Worm (Caenorhabditis elegans) whole organism, L1 larva: ENCODE results near the gene nlp-69.

Source experiments
- C04F5.9 ChIP-seq: sonication (generic microtip); optimal IDR thresholded peaks from 2 replicates; lab custom pipeline; 2016; ENCODE audit warnings: missing genetic modification characterization, missing compliant biosample characterization
- C34B4.2 ChIP-seq: sonication (generic microtip); optimal IDR thresholded peaks from 2 replicates; lab custom pipeline; 2017; ENCODE audit warnings: mild to moderate bottlenecking, missing genetic modification characterization, missing compliant biosample characterization
- Y116A8C.19 ChIP-seq: sonication (generic microtip); optimal IDR thresholded peaks from 2 replicates; lab custom pipeline; 2016; ENCODE audit warnings: missing compliant biosample characterization, missing genetic modification characterization, borderline replicate concordance
- aly-2 ChIP-seq: fragments of 150-350 bp; optimal IDR thresholded peaks from 2 replicates; lab custom pipeline; 2014; ENCODE audit warnings: missing biosample characterization, missing genetic modification characterization
- ceh-63 ChIP-seq: fragments of 200-800 bp; sonication (Bioruptor generic); optimal IDR thresholded peaks from 2 replicates; lab custom pipeline; 2018; ENCODE audit warnings: mild to moderate bottlenecking, missing genetic modification characterization, missing compliant biosample characterization
- ceh-8 ChIP-seq: fragments of 200-800 bp; sonication (Bioruptor generic); optimal IDR thresholded peaks from 2 replicates; lab custom pipeline; 2018; ENCODE audit warnings: mild to moderate bottlenecking, missing genetic modification characterization, moderate library complexity, missing compliant biosample characterization
- ceh-88 ChIP-seq: fragments of 200-800 bp; sonication (Bioruptor generic); IDR thresholded peaks from 2 replicates; pipeline ENCODE4 v1.3.6; 2022; ENCODE audit warnings: missing genetic modification characterization, missing compliant biosample characterization
- efl-1 ChIP-seq, 4 experiments: fragments of 150-350 bp; optimal IDR thresholded peaks in 3 of 4; peaks in 1 of 4; 1 replicate in 1 of 4; 2 replicates in 3 of 4; lab custom pipeline; 2014; ENCODE audit warnings: missing biosample characterization in 2 of 4, missing genetic modification characterization in 2 of 4, missing genetic modification reagents in 2 of 4
- egl-27 ChIP-seq, 2 experiments: fragments of 150-350 bp in 1 of 2; sonication (generic microtip); optimal IDR thresholded peaks; 3 replicates each; lab custom pipeline; 2017 to 2018; ENCODE audit warnings: missing biosample characterization in 2 of 2, missing genetic modification characterization in 2 of 2, missing genetic modification reagents in 2 of 2
- elt-2 ChIP-seq: sonication (generic microtip); optimal IDR thresholded peaks from 2 replicates; lab custom pipeline; 2016; ENCODE audit warnings: missing genetic modification characterization, mild to moderate bottlenecking, inconsistent platforms, missing compliant biosample characterization, missing genetic modification reagents
- fkh-10 ChIP-seq: sonication (generic microtip); optimal IDR thresholded peaks from 2 replicates; lab custom pipeline; 2017; ENCODE audit warnings: missing biosample characterization, missing genetic modification reagents, missing genetic modification characterization
- fkh-4 ChIP-seq: sonication (generic microtip); optimal IDR thresholded peaks from 2 replicates; lab custom pipeline; 2016; ENCODE audit warnings: missing compliant biosample characterization, missing genetic modification characterization, borderline replicate concordance
- lin-15B ChIP-seq: fragments of 150-350 bp; sonication (generic microtip); optimal IDR thresholded peaks from 3 replicates; lab custom pipeline; 2014; ENCODE audit warnings: missing biosample characterization, missing genetic modification characterization
- lin-35 ChIP-seq, 2 experiments: fragments of 150-350 bp; optimal IDR thresholded peaks; 2 replicates each; lab custom pipeline; 2014; ENCODE audit warnings: missing biosample characterization in 2 of 2, missing genetic modification characterization in 2 of 2, missing genetic modification reagents in 2 of 2
- mdl-1 ChIP-seq, 2 experiments: fragments of 150-350 bp; optimal IDR thresholded peaks; 2 replicates each; lab custom pipeline; 2014 to 2017; ENCODE audit warnings: missing biosample characterization in 2 of 2, missing genetic modification characterization in 2 of 2, inconsistent platforms in 1 of 2
- nhr-11 ChIP-seq: fragments of 150-350 bp; optimal IDR thresholded peaks from 2 replicates; lab custom pipeline; 2014; ENCODE audit warnings: missing biosample characterization, missing genetic modification characterization
- nhr-12 ChIP-seq: sonication (generic microtip); optimal IDR thresholded peaks from 2 replicates; lab custom pipeline; 2017; ENCODE audit warnings: missing biosample characterization, missing genetic modification characterization
- nhr-19 ChIP-seq: fragments of 200-800 bp; sonication (Bioruptor generic); conservative IDR thresholded peaks from 2 replicates; pipeline ENCODE4 v1.3.6; 2022; ENCODE audit warnings: missing genetic modification characterization, missing compliant biosample characterization
- nhr-237 ChIP-seq: fragments of 150-350 bp; optimal IDR thresholded peaks from 2 replicates; lab custom pipeline; 2014; ENCODE audit warnings: missing biosample characterization, missing genetic modification characterization
- nhr-71 ChIP-seq: sonication (generic microtip); optimal IDR thresholded peaks from 2 replicates; lab custom pipeline; 2016; ENCODE audit warnings: mild to moderate bottlenecking, missing genetic modification characterization, moderate library complexity, missing compliant biosample characterization
- pag-3 ChIP-seq: sonication (generic microtip); optimal IDR thresholded peaks from 2 replicates; lab custom pipeline; 2017; ENCODE audit warnings: missing genetic modification characterization, mild to moderate bottlenecking, missing compliant biosample characterization, antibody characterized with exemption, borderline replicate concordance; ENCODE audit not compliant: insufficient read depth
- rnt-1 ChIP-seq: sonication (generic microtip); optimal IDR thresholded peaks from 2 replicates; lab custom pipeline; 2016; ENCODE audit warnings: mild to moderate bottlenecking, missing genetic modification characterization, moderate library complexity, missing compliant biosample characterization
- snpc-4 ChIP-seq: fragments of 150-350 bp; optimal IDR thresholded peaks from 2 replicates; lab custom pipeline; 2014; ENCODE audit warnings: missing biosample characterization, missing genetic modification characterization
- sox-4 ChIP-seq: sonication (generic microtip); optimal IDR thresholded peaks from 2 replicates; lab custom pipeline; 2016; ENCODE audit warnings: missing genetic modification characterization, missing compliant biosample characterization
- sptf-1 ChIP-seq: fragments of 150-350 bp; optimal IDR thresholded peaks from 2 replicates; lab custom pipeline; 2014; ENCODE audit warnings: missing biosample characterization, missing genetic modification characterization
- tbx-2 ChIP-seq: sonication (generic microtip); optimal IDR thresholded peaks from 2 replicates; lab custom pipeline; 2016; ENCODE audit warnings: missing genetic modification characterization, missing compliant biosample characterization
- unc-98 ChIP-seq: fragments of 200-800 bp; sonication (Bioruptor generic); IDR thresholded peaks from 2 replicates; pipeline ENCODE4 v1.3.6; 2022; ENCODE audit warnings: missing genetic modification characterization, missing compliant biosample characterization

nlp-69 gene

DNA sequence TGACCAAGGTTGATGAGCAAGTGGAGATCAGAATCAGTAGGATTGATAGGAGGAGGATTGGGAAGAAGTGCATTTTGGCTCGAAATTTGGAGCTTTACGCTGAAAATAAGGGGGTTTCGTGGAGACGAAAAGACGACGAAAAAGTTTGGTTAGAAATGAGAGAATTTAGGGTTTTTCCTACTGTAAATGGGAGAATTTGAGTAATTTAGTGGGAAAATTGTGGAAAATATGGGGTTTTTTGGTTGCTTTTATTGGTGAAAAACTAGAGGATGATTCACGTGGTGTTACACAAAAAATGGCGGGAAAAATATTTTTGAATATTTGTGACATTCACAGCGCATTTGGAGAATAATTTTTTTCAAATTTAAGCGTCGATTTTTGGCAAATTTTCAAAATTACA, at the start of gene nlp-69:
nlp-69 (minus strand) TSS at position 101 of the 400 bp plus-strand sequence.
- TF ChIP-seq ceh-8 (GFP tag; lab: Kevin White, UChicago): no peak

DNA sequence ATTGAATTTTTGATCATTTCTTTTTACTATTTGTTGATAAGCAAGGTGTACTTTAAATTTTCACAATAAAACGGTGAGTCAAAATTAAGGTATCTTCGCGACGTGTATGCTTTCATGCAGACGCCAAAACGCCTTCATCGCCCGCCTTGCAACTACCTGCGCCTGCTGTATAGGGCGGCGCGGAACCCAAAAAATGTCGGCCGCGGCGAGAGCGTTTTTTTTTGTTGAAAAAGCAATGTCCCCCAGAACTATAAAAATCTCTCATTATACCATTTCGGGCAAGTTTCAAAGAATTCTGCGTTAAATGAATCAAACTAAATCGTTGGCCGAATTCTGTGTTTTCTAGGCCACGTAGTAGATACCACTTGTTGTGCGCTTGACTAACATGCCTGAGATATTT, 48.9 kb upstream of the nlp-69 start:
- TF ChIP-seq snpc-4 (tag; lab: Kevin White, UChicago) (peak; percentile 7), Y116A8C.19 (no peak)

DNA sequence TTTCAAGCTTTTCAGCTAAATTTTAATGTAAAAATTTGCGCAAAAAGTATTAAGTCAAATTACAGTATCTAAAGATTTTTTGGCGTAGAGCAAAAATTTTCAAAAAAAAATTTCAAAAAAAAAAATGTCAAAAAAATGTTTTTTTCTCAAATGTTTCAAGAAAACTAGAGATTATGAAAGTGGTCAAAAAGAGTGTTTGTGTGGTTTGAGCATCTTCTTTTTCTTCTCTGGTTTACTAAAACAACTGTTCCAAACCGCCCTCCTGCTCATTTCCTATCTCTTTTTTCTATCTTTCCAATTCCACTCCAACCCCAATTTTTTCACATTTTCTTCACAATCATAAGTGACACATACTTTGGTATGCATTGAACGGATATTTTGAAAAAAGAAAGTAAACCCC, 47.5 kb upstream of the nlp-69 start, which contains the start of gene Y113G7A.12:
Y113G7A.12 (plus strand) TSS at position 301 of the 400 bp plus-strand sequence.
- TF ChIP-seq elt-2 (tag; lab: Kevin White, UChicago): no peak
- no peak for TF ChIP-seq rnt-1 (tag; lab: Kevin White, UChicago)
- TF ChIP-seq C34B4.2 (tag; lab: Kevin White, UChicago): no peak
- no peak for TF ChIP-seq tbx-2
- TF ChIP-seq nhr-11 (tag; lab: Kevin White, UChicago): no peak

DNA sequence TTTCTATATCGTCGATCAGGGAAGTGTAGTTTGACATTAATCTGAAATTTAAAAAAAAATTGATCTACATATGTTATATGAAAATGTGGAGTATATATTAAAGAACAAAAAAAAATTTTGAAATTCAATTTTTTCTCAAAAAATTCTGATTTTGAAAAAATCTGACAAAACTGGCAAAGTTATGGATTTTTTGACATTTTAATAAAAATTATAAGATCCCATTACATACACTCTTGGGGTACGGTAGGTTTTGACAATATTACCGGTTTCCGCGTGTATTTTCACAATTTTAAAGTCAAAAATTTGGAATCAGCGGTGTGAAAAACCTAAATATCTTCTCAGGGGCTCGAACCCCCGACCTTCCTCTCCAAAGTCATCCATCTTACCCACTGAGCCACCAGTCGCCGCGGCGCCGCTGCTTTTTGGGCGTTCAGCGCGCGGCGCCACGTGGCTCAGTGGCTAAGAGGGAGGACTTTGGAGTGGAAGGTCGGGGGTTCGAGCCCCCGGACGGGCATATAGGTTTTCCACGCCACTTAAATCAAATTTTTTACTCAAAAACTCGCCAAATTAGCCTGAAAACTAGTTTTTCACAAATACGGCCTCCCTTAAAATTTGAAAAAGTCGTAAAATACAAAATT, 43.7 kb upstream of the nlp-69 start, which contains the start of gene Y113G7A.14:
Y113G7A.14 (minus strand) TSS at position 51 of the 638 bp plus-strand sequence.
- TF ChIP-seq unc-98 (GFP tag; lab: Robert Waterston, UW) (no peak), nhr-19 (GFP tag; lab: Robert Waterston, UW) (no peak), lin-35 (GFP tag; optimal IDR thresholded peaks at IDR 0.05; lab: Kevin White, UChicago) (no peak), egl-27 (tag; optimal IDR thresholded peaks at IDR 0.05; lab: Kevin White, UChicago) (no peak)

DNA sequence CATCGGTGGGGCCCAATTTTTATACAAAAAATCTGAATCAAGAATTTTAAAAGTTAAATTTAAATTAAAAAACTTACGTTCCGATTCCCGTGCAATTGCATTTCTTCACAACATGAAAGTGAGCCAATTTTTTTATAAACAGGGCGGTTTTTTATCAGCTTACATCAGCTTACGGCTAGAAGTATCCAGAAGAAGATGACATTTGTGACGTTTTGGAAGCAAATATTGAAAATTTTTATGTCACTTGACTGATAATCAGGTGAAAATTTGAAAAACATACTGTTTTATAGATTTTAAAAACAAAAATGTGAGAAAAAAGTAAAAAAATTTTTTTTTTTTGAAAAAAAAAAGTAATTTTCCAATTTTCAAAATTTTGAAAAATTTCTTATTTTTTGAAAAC, 40.4 kb upstream of the nlp-69 start, which contains the start of gene Y113G7A.22:
Y113G7A.22 (minus strand) TSS at position 101 of the 400 bp plus-strand sequence.
- TF ChIP-seq aly-2 (tag; lab: Kevin White, UChicago) (no peak), sox-4 (no peak), pag-3 (no peak), mdl-1 (tag; optimal IDR thresholded peaks at IDR 0.05; lab: Kevin White, UChicago) (no peak), elt-2 (tag; lab: Kevin White, UChicago) (no peak), egl-27 (tag; optimal IDR thresholded peaks at IDR 0.05; lab: Kevin White, UChicago) (no peak)

DNA sequence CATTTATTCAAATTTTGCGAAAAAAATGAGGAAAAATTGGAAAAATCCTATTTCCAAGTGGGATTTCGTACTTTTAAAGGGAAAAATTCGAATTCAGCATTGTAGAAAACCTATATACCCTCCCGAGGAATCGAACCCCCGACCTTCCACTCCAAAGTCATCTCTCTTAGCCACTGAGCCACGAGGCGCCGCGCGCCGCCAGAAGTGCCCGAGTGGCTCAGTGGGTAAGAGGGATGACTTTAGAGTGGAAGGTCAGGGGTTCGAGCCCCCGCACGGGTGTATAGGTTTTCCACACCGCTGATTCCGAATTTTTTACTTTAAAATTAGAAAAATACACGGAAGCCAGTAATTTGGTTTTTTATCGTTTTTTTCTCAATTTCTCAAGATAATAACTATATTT, 40.0 kb upstream of the nlp-69 start:
- TF ChIP-seq snpc-4 (tag; lab: Kevin White, UChicago) (no peak), sptf-1 (tag; lab: Kevin White, UChicago) (no peak), nhr-12 (no peak), lin-15B (tag; lab: Kevin White, UChicago) (no peak), ceh-88 (no peak), fkh-10 (GFP tag; lab: Kevin White, UChicago) (no peak)

DNA sequence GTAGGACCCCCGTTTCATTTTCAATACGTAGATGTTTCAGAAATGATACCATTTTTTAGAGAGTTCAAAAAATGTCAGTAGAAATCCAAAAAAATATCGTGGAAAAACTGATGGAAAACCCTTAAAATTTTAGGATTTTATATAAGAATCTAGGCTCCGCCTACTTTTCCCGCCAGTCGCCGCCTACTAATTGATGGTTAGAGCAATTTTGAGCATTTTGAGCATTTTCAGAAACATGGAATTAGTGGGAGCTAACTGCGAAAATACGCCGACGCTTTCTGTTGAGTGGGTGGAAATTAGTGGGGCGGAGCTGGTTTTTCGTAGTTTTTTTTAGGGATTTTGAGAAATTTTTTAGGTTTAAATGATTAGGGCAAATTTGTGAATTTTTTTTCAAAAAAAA, 38.4 kb upstream of the nlp-69 start, which contains the start of gene ssu-1:
ssu-1 (minus strand) TSS at position 101 of the 400 bp plus-strand sequence.
- no peak for TF ChIP-seq efl-1 (optimal IDR thresholded peaks at IDR 0.05; lab: Kevin White, UChicago)
- TF ChIP-seq efl-1 (GFP tag; optimal IDR thresholded peaks at IDR 0.05 in 1 of 2; lab: Kevin White, UChicago): peak in 1 of 2 experiments; percentile 25
- no peak for TF ChIP-seq elt-2 (tag; lab: Kevin White, UChicago)

DNA sequence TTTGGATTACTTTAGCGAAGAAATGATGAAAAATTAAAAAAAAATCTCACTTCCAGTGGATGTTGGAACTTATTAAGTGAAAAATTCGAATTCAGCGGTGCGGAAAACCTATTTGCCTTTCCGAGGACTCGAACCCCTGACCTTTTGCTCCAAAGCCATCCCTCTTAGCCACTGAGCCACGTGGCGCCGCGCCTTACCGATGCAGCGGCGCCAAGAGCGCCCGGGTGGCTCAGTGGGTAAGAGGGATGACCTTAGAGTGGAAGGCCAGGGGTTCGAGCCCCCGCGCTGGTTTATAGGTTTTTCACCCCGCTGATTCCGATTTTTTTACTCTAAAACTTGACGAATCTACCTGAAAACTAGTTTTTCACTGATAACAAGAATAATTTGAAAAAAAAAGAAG, 32.7 kb upstream of the nlp-69 start:
- TF ChIP-seq fkh-4 (tag; lab: Kevin White, UChicago) (no peak), C04F5.9 (tag; lab: Kevin White, UChicago) (no peak), ceh-63 (GFP tag; lab: Kevin White, UChicago) (no peak), nhr-237 (tag; lab: Kevin White, UChicago) (no peak), nhr-71 (tag; lab: Kevin White, UChicago) (no peak), pag-3 (no peak)
